Fruit fly (Drosophila melanogaster) whole organism, prepupa: Measurements from ENCODE around the gene Teh1.

Experiments used
- Blimp-1 ChIP-seq: fragments of 200-800 bp; sonication (Bioruptor generic); optimal IDR thresholded peaks from 3 replicates; lab custom pipeline; 2017; ENCODE audit warnings: missing biosample characterization, missing genetic modification characterization, mild to moderate bottlenecking, moderate library complexity, missing genetic modification reagents
- CG10669 ChIP-seq: fragments of 200-800 bp; sonication (Bioruptor generic); optimal IDR thresholded peaks from 3 replicates; lab custom pipeline; 2018; ENCODE audit warnings: missing biosample characterization, mild to moderate bottlenecking, missing genetic modification characterization, moderate library complexity
- CG11294 ChIP-seq: fragments of 200-800 bp; sonication (Bioruptor generic); IDR thresholded peaks from 2 replicates; pipeline ENCODE4 v1.3.6; 2022; ENCODE audit warnings: missing biosample characterization, missing genetic modification characterization
- CG11762 ChIP-seq: fragments of 200-800 bp; sonication (Bioruptor generic); optimal IDR thresholded peaks from 3 replicates; lab custom pipeline; 2016; ENCODE audit warnings: missing biosample characterization, missing genetic modification characterization; ENCODE audit not compliant: insufficient read depth
- CG11902 ChIP-seq: fragments of 200-800 bp; sonication (Bioruptor generic); optimal IDR thresholded peaks from 3 replicates; lab custom pipeline; 2016; ENCODE audit warnings: missing biosample characterization, missing genetic modification characterization
- CG15336 ChIP-seq: fragments of 200-800 bp; sonication (Bioruptor generic); IDR thresholded peaks from 2 replicates; pipeline ENCODE4 v1.3.6; 2022; ENCODE audit warnings: missing biosample characterization, missing genetic modification characterization
- CG16779 ChIP-seq: fragments of 200-800 bp; sonication (Bioruptor generic); optimal IDR thresholded peaks from 3 replicates; lab custom pipeline; 2017; ENCODE audit warnings: missing biosample characterization, mild to moderate bottlenecking, missing genetic modification characterization
- CG3032 ChIP-seq: fragments of 200-800 bp; optimal IDR thresholded peaks from 2 replicates; lab custom pipeline; 2019; ENCODE audit warnings: missing biosample characterization, mild to moderate bottlenecking, missing genetic modification characterization, moderate library complexity
- CG31627 ChIP-seq: fragments of 200-800 bp; sonication (Bioruptor generic); optimal IDR thresholded peaks from 3 replicates; lab custom pipeline; 2016; ENCODE audit warnings: missing biosample characterization, missing genetic modification characterization
- CG3919 ChIP-seq: fragments of 200-800 bp; sonication (Bioruptor generic); optimal IDR thresholded peaks from 3 replicates; lab custom pipeline; 2016; ENCODE audit warnings: missing biosample characterization, missing genetic modification characterization
- CG4318 ChIP-seq: fragments of 200-800 bp; sonication (Bioruptor generic); optimal IDR thresholded peaks from 3 replicates; lab custom pipeline; 2017; ENCODE audit warnings: missing biosample characterization, mild to moderate bottlenecking, missing genetic modification characterization
- CG6163 ChIP-seq: fragments of 200-800 bp; sonication (Bioruptor generic); IDR thresholded peaks from 3 replicates; pipeline ENCODE4 v1.3.6; 2022; ENCODE audit warnings: missing biosample characterization, missing genetic modification characterization
- CG6276 ChIP-seq: fragments of 200-800 bp; sonication (Bioruptor generic); optimal IDR thresholded peaks from 2 replicates; lab custom pipeline; 2017; ENCODE audit warnings: missing biosample characterization, mild to moderate bottlenecking, missing genetic modification characterization
- CG6808 ChIP-seq: fragments of 200-800 bp; sonication (Bioruptor generic); optimal IDR thresholded peaks from 3 replicates; lab custom pipeline; 2017; ENCODE audit warnings: missing biosample characterization, missing genetic modification characterization, mild to moderate bottlenecking, moderate library complexity, missing genetic modification reagents
- CG6854 ChIP-seq: fragments of 200-800 bp; sonication (Bioruptor generic); optimal IDR thresholded peaks from 2 replicates; lab custom pipeline; 2017; ENCODE audit warnings: missing biosample characterization, mild to moderate bottlenecking, missing genetic modification characterization
- CG7368 ChIP-seq: fragments of 200-800 bp; sonication (Bioruptor generic); optimal IDR thresholded peaks from 3 replicates; lab custom pipeline; 2016; ENCODE audit warnings: missing biosample characterization, missing genetic modification characterization
- CG8319 ChIP-seq: fragments of 200-800 bp; sonication (Bioruptor generic); optimal IDR thresholded peaks from 3 replicates; lab custom pipeline; 2016; ENCODE audit warnings: missing biosample characterization, missing genetic modification characterization
- CG8632 ChIP-seq: fragments of 200-800 bp; sonication (Bioruptor generic); optimal IDR thresholded peaks from 3 replicates; lab custom pipeline; 2016; ENCODE audit warnings: missing biosample characterization, missing genetic modification characterization
- CG9139 ChIP-seq: fragments of 200-800 bp; sonication (Bioruptor generic); optimal IDR thresholded peaks from 3 replicates; lab custom pipeline; 2017; ENCODE audit warnings: missing biosample characterization, mild to moderate bottlenecking, missing genetic modification characterization
- Eip75B ChIP-seq: fragments of 200-800 bp; sonication (Bioruptor generic); optimal IDR thresholded peaks from 3 replicates; lab custom pipeline; 2016; ENCODE audit warnings: missing biosample characterization, missing genetic modification characterization
- Eip78C ChIP-seq: fragments of 200-800 bp; sonication (Bioruptor generic); peaks from one replicate; lab custom pipeline; 2016; ENCODE audit warnings: missing biosample characterization, missing genetic modification characterization
- Eip93F ChIP-seq: fragments of 200-800 bp; sonication (Bioruptor generic); optimal IDR thresholded peaks from 2 replicates; lab custom pipeline; 2016; ENCODE audit warnings: missing biosample characterization, mild to moderate bottlenecking, missing genetic modification characterization
- Ets21C ChIP-seq: fragments of 200-800 bp; sonication (Bioruptor generic); optimal IDR thresholded peaks from 3 replicates; lab custom pipeline; 2016; ENCODE audit warnings: missing biosample characterization, missing genetic modification characterization
- Ets96B ChIP-seq: fragments of 200-800 bp; optimal IDR thresholded peaks from 2 replicates; lab custom pipeline; 2019; ENCODE audit warnings: missing biosample characterization, mild to moderate bottlenecking, missing genetic modification characterization, moderate library complexity
- Gug ChIP-seq: fragments of 200-800 bp; sonication (Bioruptor generic); IDR thresholded peaks from 2 replicates; pipeline ENCODE4 v1.3.6; 2022; ENCODE audit warnings: missing biosample characterization, missing genetic modification characterization
- Hr39 ChIP-seq: fragments of 200-800 bp; sonication (Bioruptor generic); optimal IDR thresholded peaks from 2 replicates; lab custom pipeline; 2016; ENCODE audit warnings: missing biosample characterization, missing genetic modification characterization
- Lpt ChIP-seq: fragments of 200-800 bp; sonication (Bioruptor generic); optimal IDR thresholded peaks from 3 replicates; lab custom pipeline; 2016; ENCODE audit warnings: missing biosample characterization, missing genetic modification characterization
- Met ChIP-seq: fragments of 200-800 bp; sonication (Bioruptor generic); optimal IDR thresholded peaks from 3 replicates; lab custom pipeline; 2016; ENCODE audit warnings: missing biosample characterization, missing genetic modification characterization
- OdsH ChIP-seq: fragments of 200-800 bp; sonication (Bioruptor generic); optimal IDR thresholded peaks from 3 replicates; lab custom pipeline; 2016; ENCODE audit warnings: missing biosample characterization, missing genetic modification characterization
- Smox ChIP-seq: fragments of 200-800 bp; sonication (Bioruptor generic); optimal IDR thresholded peaks from 3 replicates; lab custom pipeline; 2016; ENCODE audit warnings: missing biosample characterization, missing genetic modification characterization
- Sox102F ChIP-seq: fragments of 200-800 bp; sonication (Bioruptor generic); optimal IDR thresholded peaks from 2 replicates; lab custom pipeline; 2016; ENCODE audit warnings: missing biosample characterization, mild to moderate bottlenecking, missing genetic modification characterization
- achi ChIP-seq: fragments of 200-800 bp; sonication (Bioruptor generic); optimal IDR thresholded peaks from 3 replicates; lab custom pipeline; 2016; ENCODE audit warnings: missing biosample characterization, missing genetic modification characterization
- acj6 ChIP-seq: fragments of 200-800 bp; sonication (Bioruptor generic); optimal IDR thresholded peaks from 3 replicates; lab custom pipeline; 2016; ENCODE audit warnings: missing biosample characterization, missing genetic modification characterization
- cyc ChIP-seq: fragments of 200-800 bp; sonication (Bioruptor generic); optimal IDR thresholded peaks from 3 replicates; lab custom pipeline; 2016; ENCODE audit warnings: missing biosample characterization, missing genetic modification characterization
- dac ChIP-seq: fragments of 200-800 bp; sonication (Bioruptor generic); optimal IDR thresholded peaks from 2 replicates; lab custom pipeline; 2017; ENCODE audit warnings: missing biosample characterization, mild to moderate bottlenecking, missing genetic modification characterization
- dsx ChIP-seq: fragments of 200-800 bp; optimal IDR thresholded peaks from 3 replicates; lab custom pipeline; 2019; ENCODE audit warnings: missing biosample characterization, mild to moderate bottlenecking, missing genetic modification characterization, moderate library complexity; ENCODE audit not compliant: poor library complexity, severe bottlenecking
- eg ChIP-seq: fragments of 200-800 bp; sonication (Bioruptor generic); IDR thresholded peaks from 3 replicates; pipeline ENCODE4 v1.3.6; 2022; ENCODE audit warnings: missing biosample characterization, missing genetic modification characterization
- esn ChIP-seq: fragments of 200-800 bp; sonication (Bioruptor generic); optimal IDR thresholded peaks from 2 replicates; lab custom pipeline; 2016; ENCODE audit warnings: missing biosample characterization, mild to moderate bottlenecking, missing genetic modification characterization, moderate library complexity
- fd59A ChIP-seq: fragments of 200-800 bp; sonication (Bioruptor generic); optimal IDR thresholded peaks from 2 replicates; lab custom pipeline; 2017; ENCODE audit warnings: missing biosample characterization, mild to moderate bottlenecking, missing genetic modification characterization, missing genetic modification reagents
- fd85E ChIP-seq: fragments of 200-800 bp; sonication (Bioruptor generic); optimal IDR thresholded peaks from 3 replicates; lab custom pipeline; 2016; ENCODE audit warnings: missing biosample characterization, missing genetic modification characterization
- fkh ChIP-seq: fragments of 200-800 bp; sonication (Bioruptor generic); optimal IDR thresholded peaks from 3 replicates; lab custom pipeline; 2017; ENCODE audit warnings: missing biosample characterization, mild to moderate bottlenecking, missing genetic modification characterization, moderate library complexity
- lz ChIP-seq: fragments of 200-800 bp; sonication (Bioruptor generic); optimal IDR thresholded peaks from 3 replicates; lab custom pipeline; 2016; ENCODE audit warnings: missing biosample characterization, missing genetic modification characterization
- net ChIP-seq: fragments of 200-800 bp; sonication (Bioruptor generic); optimal IDR thresholded peaks from 3 replicates; lab custom pipeline; 2016; ENCODE audit warnings: missing biosample characterization, missing genetic modification characterization
- pdm3 ChIP-seq: fragments of 200-800 bp; sonication (Bioruptor generic); optimal IDR thresholded peaks from 3 replicates; lab custom pipeline; 2016; ENCODE audit warnings: missing biosample characterization, missing genetic modification characterization
- salr ChIP-seq, 2 experiments: fragments of 200-800 bp; sonication (Bioruptor generic); optimal IDR thresholded peaks; 3 replicates each; lab custom pipeline; 2016 to 2018; ENCODE audit warnings: missing biosample characterization in 2 of 2, missing genetic modification characterization in 2 of 2, mild to moderate bottlenecking in 1 of 2
- spab ChIP-seq: fragments of 200-800 bp; sonication (Bioruptor generic); optimal IDR thresholded peaks from 2 replicates; lab custom pipeline; 2017; ENCODE audit warnings: missing biosample characterization, mild to moderate bottlenecking, missing genetic modification characterization, missing genetic modification reagents
- ss ChIP-seq, 2 experiments: fragments of 200-800 bp; sonication (Bioruptor generic); optimal IDR thresholded peaks; 2 replicates in 1 of 2; 3 replicates in 1 of 2; lab custom pipeline; 2017 to 2018; ENCODE audit warnings: mild to moderate bottlenecking in 2 of 2, missing biosample characterization in 2 of 2, missing genetic modification characterization in 2 of 2, moderate library complexity in 1 of 2
- svp ChIP-seq: fragments of 200-800 bp; sonication (Bioruptor generic); peaks from one replicate; lab custom pipeline; 2016; ENCODE audit warnings: missing biosample characterization, missing genetic modification characterization
- vri ChIP-seq: fragments of 200-800 bp; sonication (Bioruptor generic); optimal IDR thresholded peaks from 3 replicates; lab custom pipeline; 2016; ENCODE audit warnings: missing biosample characterization, mild to moderate bottlenecking, missing genetic modification characterization

Teh1 gene

dm6 chr3R:9882019-9882418 is 14.1 kb upstream of the Teh1 start:
- no peak for TF ChIP-seq CG16779
- no peak for TF ChIP-seq Ets96B
- no peak for TF ChIP-seq dac
- no peak for TF ChIP-seq fd85E
- no peak for TF ChIP-seq CG15336 (GFP tag; lab: Robert Waterston, UW)
- TF ChIP-seq spab: no peak
- TF ChIP-seq CG6276: no peak
- TF ChIP-seq Eip78C (GFP tag; lab: Kevin White, UChicago): no peak
- TF ChIP-seq vri (GFP tag; lab: Kevin White, UChicago): no peak
- no peak for TF ChIP-seq Smox (GFP tag; lab: Kevin White, UChicago)
- TF ChIP-seq CG11902 (GFP tag; lab: Kevin White, UChicago): no peak

- TF ChIP-seq Eip93F (GFP tag; lab: Kevin White, UChicago): no peak
- TF ChIP-seq fkh (GFP tag; lab: Kevin White, UChicago): peak; percentile 99
- TF ChIP-seq Ets96B: no peak
- no peak for TF ChIP-seq esn
- no peak for TF ChIP-seq CG10669
- TF ChIP-seq fd59A (GFP tag; lab: Kevin White, UChicago): no peak
- TF ChIP-seq spab: peak; percentile 9
- no peak for TF ChIP-seq cyc (GFP tag; lab: Kevin White, UChicago)
- TF ChIP-seq Eip78C (GFP tag; lab: Kevin White, UChicago): peak; percentile 69
- peak; percentile 9 for TF ChIP-seq CG6808
- TF ChIP-seq acj6 (GFP tag; lab: Kevin White, UChicago): no peak
- peak; percentile 98 for TF ChIP-seq dsx (GFP tag; lab: Kevin White, UChicago)
- peak; percentile 36 to 98 for TF ChIP-seq ss (GFP tag; optimal IDR thresholded peaks at IDR 0.05; lab: Kevin White, UChicago)
- peak; percentile 63 for TF ChIP-seq CG6163 (GFP tag; lab: Robert Waterston, UW)
- no peak for TF ChIP-seq net
- TF ChIP-seq CG3032: no peak
- TF ChIP-seq dac: no peak
- TF ChIP-seq CG4318 (GFP tag; lab: Kevin White, UChicago): no peak
- TF ChIP-seq lz (GFP tag; lab: Kevin White, UChicago): no peak
- no peak for TF ChIP-seq Met (GFP tag; lab: Kevin White, UChicago)
- TF ChIP-seq CG8319 (GFP tag; lab: Kevin White, UChicago): no peak
- TF ChIP-seq CG15336 (GFP tag; lab: Robert Waterston, UW): 0 out of 2 replicates have a peak, but pooled peaks have one; percentile 20
- TF ChIP-seq CG8632 (GFP tag; lab: Kevin White, UChicago): no peak
- no peak for TF ChIP-seq pdm3 (GFP tag; lab: Kevin White, UChicago)
- TF ChIP-seq vri (GFP tag; lab: Kevin White, UChicago): peak; percentile 11
- peak; percentile 0 for TF ChIP-seq Lpt (GFP tag; lab: Kevin White, UChicago)
- TF ChIP-seq CG31627: no peak
- peak; percentile 9 for TF ChIP-seq Sox102F (GFP tag; lab: Kevin White, UChicago)
- peak; percentile 48 for TF ChIP-seq Eip75B (GFP tag; lab: Kevin White, UChicago)
- no peak for TF ChIP-seq OdsH (GFP tag; lab: Kevin White, UChicago)
- TF ChIP-seq salr (GFP tag; optimal IDR thresholded peaks at IDR 0.05; lab: Kevin White, UChicago): no peak
- no peak for TF ChIP-seq achi (GFP tag; lab: Kevin White, UChicago)
- no peak for TF ChIP-seq CG11902 (GFP tag; lab: Kevin White, UChicago)
- no peak for TF ChIP-seq Gug (GFP tag; lab: Robert Waterston, UW)
- TF ChIP-seq CG3919: no peak
- no peak for TF ChIP-seq eg (GFP tag; lab: Robert Waterston, UW)
- TF ChIP-seq CG11762 (GFP tag; lab: Kevin White, UChicago): no peak
- TF ChIP-seq CG11294 (GFP tag; lab: Robert Waterston, UW): no peak
- TF ChIP-seq Ets21C (GFP tag; lab: Kevin White, UChicago): no peak
- TF ChIP-seq Hr39 (GFP tag; lab: Kevin White, UChicago): no peak
- TF ChIP-seq CG6854 (GFP tag; lab: Kevin White, UChicago): no peak
- peak; percentile 61 for TF ChIP-seq svp (GFP tag; lab: Kevin White, UChicago)
- peak; percentile 71 for TF ChIP-seq Blimp-1
- TF ChIP-seq CG7368: no peak
- peak; percentile 31 for TF ChIP-seq CG6276
- TF ChIP-seq CG9139: no peak
These were observed 13.5 kb upstream of the Teh1 start for dm6 chr3R:9881348-9881901.
